Fruit fly (Drosophila melanogaster): ENCODE measurements around the gene Raf.

DNA sequence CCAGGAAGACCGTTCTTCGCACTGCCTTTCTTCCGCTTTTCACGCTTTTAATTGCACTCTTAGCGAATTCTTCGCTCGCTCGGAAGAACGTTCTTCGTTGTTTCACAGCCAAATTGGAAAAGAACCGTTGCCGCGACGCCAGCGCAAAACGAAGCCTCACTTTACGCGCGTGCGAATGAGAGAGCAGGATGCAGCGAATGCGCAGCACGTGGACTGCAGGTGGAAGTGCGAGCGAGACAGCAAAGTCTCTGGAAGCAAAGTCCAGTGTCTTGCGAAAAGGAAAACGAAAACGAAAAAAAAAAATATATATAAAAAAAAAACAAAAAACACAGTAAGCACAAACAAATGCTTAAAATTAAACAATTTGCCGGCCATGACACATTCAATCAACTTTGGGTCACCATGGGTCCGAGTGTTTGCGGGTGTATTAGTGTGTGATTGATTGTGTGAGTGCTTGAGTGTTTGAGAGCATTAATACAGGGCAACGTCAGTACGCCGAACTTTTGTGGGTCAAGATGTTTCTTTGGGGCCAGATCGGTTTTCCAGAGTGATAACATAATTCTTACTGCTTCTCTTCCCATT, 39.4 kb downstream of the Raf start, which contains the start of gene Ilp6:
- TF ChIP-seq CG8478 (optimal IDR thresholded peaks at IDR 0.05): no peak
- TF ChIP-seq CTCF (optimal IDR thresholded peaks at IDR 0.05): no peak

Measured in S2 (cell line).